Fruit fly (Drosophila melanogaster): ENCODE data around the gene Tasp1.

DNA sequence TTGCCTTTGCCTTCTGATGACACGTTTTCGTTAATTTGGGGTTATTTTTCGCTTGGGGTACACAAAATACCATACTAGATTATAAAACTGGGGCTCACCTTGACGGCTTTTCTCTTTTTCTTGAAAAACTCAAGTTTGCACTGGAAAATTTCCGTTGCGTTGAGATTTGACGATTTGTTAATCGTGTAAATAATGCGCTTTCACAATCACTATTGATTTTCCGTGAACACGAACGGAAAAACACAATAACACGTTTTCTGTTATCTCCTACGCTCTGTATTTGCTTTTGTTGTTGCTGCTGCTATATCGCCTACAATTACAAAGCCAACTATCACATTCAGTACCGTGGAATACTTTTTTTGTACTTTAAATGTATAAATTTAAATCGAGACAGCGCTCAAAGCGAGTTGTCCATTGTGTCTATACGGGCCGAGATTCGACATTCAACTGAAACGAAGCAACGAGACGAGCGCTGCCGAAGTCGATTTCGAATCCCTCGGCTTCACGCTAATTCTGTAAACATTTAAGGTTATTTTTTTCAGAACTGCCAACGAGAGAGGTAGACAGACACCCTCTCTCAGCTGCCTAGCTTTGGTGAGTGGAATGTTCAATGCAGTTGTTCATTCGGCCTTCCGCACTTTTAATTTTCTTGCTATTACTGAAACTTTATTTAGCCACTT is 40.8 kb downstream of the Tasp1 start:
- TF ChIP-seq Hr4 (GFP tag; optimal IDR thresholded peaks at IDR 0.05) (no peak), dac (GFP tag; optimal IDR thresholded peaks at IDR 0.05) (no peak), CG7368 (GFP tag; optimal IDR thresholded peaks at IDR 0.05) (no peak), CG10669 (GFP tag; optimal IDR thresholded peaks at IDR 0.05) (no peak), topi (GFP tag; optimal IDR thresholded peaks at IDR 0.05) (peak; percentile 34), Ets96B (tag; optimal IDR thresholded peaks at IDR 0.05) (no peak), Sox102F (GFP tag; optimal IDR thresholded peaks at IDR 0.05) (peak; percentile 32), lz (GFP tag; optimal IDR thresholded peaks at IDR 0.05) (no peak), fd59A (GFP tag; optimal IDR thresholded peaks at IDR 0.05) (no peak), fkh (GFP tag; optimal IDR thresholded peaks at IDR 0.05) (peak; percentile 93), dsx (GFP tag; optimal IDR thresholded peaks at IDR 0.05; ENCODE audit: poor library complexity, severe bottlenecking) (peak; percentile 73), CG16779 (tag; optimal IDR thresholded peaks at IDR 0.05) (no peak), CG8119 (GFP tag; IDR thresholded peaks at IDR 0.05) (no peak), CG15336 (GFP tag; IDR thresholded peaks at IDR 0.05) (peak; percentile 47; the same call in 1 of the 2 replicates)
